Worm (Caenorhabditis elegans) whole organism, young adult: Measurements from ENCODE around the gene cdc-48.2.

Experiments used
- B0019.2 ChIP-seq: fragments of 200-800 bp; sonication (Bioruptor generic); conservative IDR thresholded peaks from 2 replicates; pipeline ENCODE4 v1.3.6; 2022; ENCODE audit warnings: missing genetic modification reagents, missing genetic modification characterization, missing compliant biosample characterization
- C06A6.2 ChIP-seq: fragments of 200-800 bp; sonication (Bioruptor generic); conservative IDR thresholded peaks from 2 replicates; pipeline ENCODE4 v1.3.6; 2022; ENCODE audit warnings: missing genetic modification characterization, missing compliant biosample characterization
- C17E4.6 ChIP-seq: fragments of 200-800 bp; sonication (Bioruptor generic); IDR thresholded peaks from 2 replicates; pipeline ENCODE4 v1.3.6; 2022; ENCODE audit warnings: missing genetic modification reagents, missing genetic modification characterization, missing compliant biosample characterization
- F10E7.11 ChIP-seq: sonication (generic microtip); optimal IDR thresholded peaks from 2 replicates; lab custom pipeline; 2017; ENCODE audit warnings: mild to moderate bottlenecking, missing genetic modification characterization, moderate library complexity, missing compliant biosample characterization
- F23B12.7 ChIP-seq: sonication (generic microtip); optimal IDR thresholded peaks from 2 replicates; lab custom pipeline; 2017; ENCODE audit warnings: missing genetic modification characterization, mild to moderate bottlenecking, missing compliant biosample characterization, antibody characterized with exemption, moderate library complexity; ENCODE audit not compliant: insufficient read depth
- F39B2.1 ChIP-seq: fragments of 200-800 bp; sonication (Bioruptor generic); IDR thresholded peaks from 2 replicates; pipeline ENCODE4 v1.3.6; 2022; ENCODE audit warnings: missing genetic modification reagents, missing genetic modification characterization, missing compliant biosample characterization
- F55B11.4 ChIP-seq: sonication (generic microtip); optimal IDR thresholded peaks from 2 replicates; lab custom pipeline; 2016; ENCODE audit warnings: missing compliant biosample characterization, missing genetic modification characterization, borderline replicate concordance; ENCODE audit not compliant: insufficient read depth
- F57A8.1 ChIP-seq: fragments of 200-800 bp; sonication (Bioruptor generic); optimal IDR thresholded peaks from 2 replicates; lab custom pipeline; 2018; ENCODE audit warnings: mild to moderate bottlenecking, missing genetic modification characterization, moderate library complexity, missing compliant biosample characterization
- T26A5.8 ChIP-seq: sonication (generic microtip); optimal IDR thresholded peaks from 2 replicates; lab custom pipeline; 2016; ENCODE audit warnings: missing genetic modification characterization, missing compliant biosample characterization
- Y53G8AR.9 ChIP-seq: fragments of 200-800 bp; sonication (Bioruptor generic); conservative IDR thresholded peaks from 2 replicates; pipeline ENCODE4 v1.3.6; 2022; ENCODE audit warnings: missing genetic modification reagents, missing genetic modification characterization, missing compliant biosample characterization
- Y79H2A.3 ChIP-seq: fragments of 200-800 bp; sonication (Bioruptor generic); conservative IDR thresholded peaks from 2 replicates; pipeline ENCODE4 v1.3.6; 2022; ENCODE audit warnings: missing genetic modification reagents, missing genetic modification characterization, missing compliant biosample characterization
- Y95B8A.8 ChIP-seq: fragments of 200-800 bp; sonication (Bioruptor generic); IDR thresholded peaks from 2 replicates; pipeline ENCODE4 v1.3.6; 2022; ENCODE audit warnings: missing genetic modification reagents, missing genetic modification characterization, missing compliant biosample characterization
- ama-1 ChIP-seq, 3 experiments: fragments of 150-350 bp in 1 of 3; sonication (generic microtip) in 2 of 3; optimal IDR thresholded peaks; 2 replicates each; lab custom pipeline; 2014 to 2018; ENCODE audit warnings: missing biosample characterization in 2 of 3, missing genetic modification characterization in 2 of 3, missing genetic modification reagents in 2 of 3
- aptf-2 ChIP-seq: fragments of 200-800 bp; sonication (Bioruptor generic); conservative IDR thresholded peaks from 2 replicates; pipeline ENCODE4 v1.3.6; 2022; ENCODE audit warnings: missing genetic modification reagents, missing genetic modification characterization, missing compliant biosample characterization
- bed-2 ChIP-seq: fragments of 200-800 bp; sonication (Bioruptor generic); IDR thresholded peaks from 2 replicates; pipeline ENCODE4 v1.3.6; 2022; ENCODE audit warnings: missing genetic modification reagents, missing genetic modification characterization, missing compliant biosample characterization
- ceh-27 ChIP-seq: fragments of 200-800 bp; sonication (Bioruptor generic); optimal IDR thresholded peaks from 2 replicates; lab custom pipeline; 2018; ENCODE audit warnings: mild to moderate bottlenecking, missing genetic modification characterization, moderate library complexity, missing compliant biosample characterization
- ceh-40 ChIP-seq: fragments of 200-800 bp; sonication (Bioruptor generic); IDR thresholded peaks from 2 replicates; pipeline ENCODE4 v1.3.6; 2022; ENCODE audit warnings: missing genetic modification characterization, missing compliant biosample characterization
- ceh-58 ChIP-seq: fragments of 200-800 bp; sonication (Bioruptor generic); IDR thresholded peaks from 2 replicates; pipeline ENCODE4 v1.3.6; 2022; ENCODE audit warnings: missing genetic modification characterization, missing compliant biosample characterization
- ceh-79 ChIP-seq: sonication (generic microtip); optimal IDR thresholded peaks from 2 replicates; lab custom pipeline; 2017; ENCODE audit warnings: mild to moderate bottlenecking, missing genetic modification characterization, missing compliant biosample characterization
- ceh-91 ChIP-seq: fragments of 200-800 bp; sonication (Bioruptor generic); IDR thresholded peaks from 2 replicates; pipeline ENCODE4 v1.3.6; 2022; ENCODE audit warnings: missing genetic modification reagents, missing genetic modification characterization, missing compliant biosample characterization
- chd-7 ChIP-seq: sonication (generic microtip); optimal IDR thresholded peaks from 2 replicates; lab custom pipeline; 2016; ENCODE audit warnings: mild to moderate bottlenecking, missing genetic modification characterization, moderate library complexity, missing compliant biosample characterization
- dpff-1 ChIP-seq: sonication (generic microtip); optimal IDR thresholded peaks from 2 replicates; lab custom pipeline; 2017; ENCODE audit warnings: mild to moderate bottlenecking, missing genetic modification characterization, missing compliant biosample characterization
- dpl-1 ChIP-seq: fragments of 150-350 bp; optimal IDR thresholded peaks from 2 replicates; lab custom pipeline; 2014; ENCODE audit warnings: missing biosample characterization, missing genetic modification reagents, missing genetic modification characterization
- ekl-4 ChIP-seq: fragments of 200-800 bp; sonication (Bioruptor generic); IDR thresholded peaks from 2 replicates; pipeline ENCODE4 v1.3.6; 2022; ENCODE audit warnings: missing genetic modification reagents, missing genetic modification characterization, missing compliant biosample characterization
- ets-4 ChIP-seq: fragments of 200-800 bp; sonication (Bioruptor generic); optimal IDR thresholded peaks from 2 replicates; lab custom pipeline; 2018; ENCODE audit warnings: mild to moderate bottlenecking, missing genetic modification characterization, missing compliant biosample characterization
- fkh-3 ChIP-seq: sonication (generic microtip); optimal IDR thresholded peaks from 2 replicates; lab custom pipeline; 2016; ENCODE audit warnings: mild to moderate bottlenecking, missing genetic modification characterization, missing compliant biosample characterization
- hmg-1.2 ChIP-seq: fragments of 200-800 bp; sonication (Bioruptor generic); IDR thresholded peaks from 2 replicates; pipeline ENCODE4 v1.3.6; 2022; ENCODE audit warnings: missing genetic modification reagents, missing genetic modification characterization, missing compliant biosample characterization
- hrde-1 ChIP-seq: sonication (generic microtip); optimal IDR thresholded peaks from 2 replicates; lab custom pipeline; 2016; ENCODE audit warnings: missing genetic modification characterization, mild to moderate bottlenecking, missing compliant biosample characterization, moderate library complexity, missing genotype, missing genetic modification reagents, borderline replicate concordance
- let-526 ChIP-seq: fragments of 200-800 bp; sonication (Bioruptor generic); IDR thresholded peaks from 2 replicates; pipeline ENCODE4 v1.3.6; 2022; ENCODE audit warnings: missing genetic modification reagents, missing genetic modification characterization, missing compliant biosample characterization
- let-607 ChIP-seq, 2 experiments: fragments of 200-800 bp in 1 of 2; sonication (Bioruptor generic) in 1 of 2; sonication (generic microtip) in 1 of 2; optimal IDR thresholded peaks; 2 replicates each; lab custom pipeline; 2016 to 2018; ENCODE audit warnings: mild to moderate bottlenecking in 2 of 2, missing compliant biosample characterization in 2 of 2, missing genetic modification characterization in 2 of 2, moderate library complexity in 2 of 2, missing genotype in 1 of 2
- lir-1 ChIP-seq: fragments of 200-800 bp; sonication (Bioruptor generic); conservative IDR thresholded peaks from 2 replicates; pipeline ENCODE4 v1.3.6; 2022; ENCODE audit warnings: missing genetic modification reagents, missing genetic modification characterization, missing compliant biosample characterization
- madf-10 ChIP-seq: sonication (generic microtip); optimal IDR thresholded peaks from 2 replicates; lab custom pipeline; 2016; ENCODE audit warnings: mild to moderate bottlenecking, missing genetic modification characterization, missing compliant biosample characterization
- madf-6 ChIP-seq: fragments of 200-800 bp; sonication (Bioruptor generic); IDR thresholded peaks from 2 replicates; pipeline ENCODE4 v1.3.6; 2022; ENCODE audit warnings: missing genetic modification reagents, missing genetic modification characterization, missing compliant biosample characterization
- nhr-120 ChIP-seq: fragments of 200-800 bp; sonication (Bioruptor generic); IDR thresholded peaks from 2 replicates; pipeline ENCODE4 v1.3.6; 2022; ENCODE audit warnings: missing genetic modification characterization, missing compliant biosample characterization
- nhr-80 ChIP-seq: sonication (generic microtip); optimal IDR thresholded peaks from 2 replicates; lab custom pipeline; 2016; ENCODE audit warnings: missing genetic modification characterization, missing compliant biosample characterization
- nhr-90 ChIP-seq: sonication (generic microtip); optimal IDR thresholded peaks from 2 replicates; lab custom pipeline; 2016; ENCODE audit warnings: missing genotype, mild to moderate bottlenecking, missing genetic modification characterization, missing compliant biosample characterization
- snpc-3.4 ChIP-seq: sonication (generic microtip); optimal IDR thresholded peaks from 2 replicates; lab custom pipeline; 2017; ENCODE audit warnings: missing genetic modification characterization, mild to moderate bottlenecking, missing compliant biosample characterization, antibody characterized with exemption, moderate library complexity, missing genotype, missing genetic modification reagents
- somi-1 ChIP-seq: fragments of 200-800 bp; sonication (Bioruptor generic); optimal IDR thresholded peaks from 2 replicates; lab custom pipeline; 2018; ENCODE audit warnings: mild to moderate bottlenecking, missing genetic modification characterization, missing compliant biosample characterization
- tbp1 ChIP-seq: fragments of 200-800 bp; sonication (Bioruptor generic); optimal IDR thresholded peaks from 2 replicates; lab custom pipeline; 2018; ENCODE audit warnings: mild to moderate bottlenecking, missing genetic modification characterization, missing compliant biosample characterization
- unc-130 ChIP-seq: sonication (generic microtip); optimal IDR thresholded peaks from 2 replicates; lab custom pipeline; 2016; ENCODE audit warnings: missing genetic modification reagents, missing genetic modification characterization, missing compliant biosample characterization
- unc-62 ChIP-seq: fragments of 150-350 bp; optimal IDR thresholded peaks from 2 replicates; lab custom pipeline; 2014; ENCODE audit warnings: missing biosample characterization, missing genetic modification reagents, missing genetic modification characterization
- zfh-2 ChIP-seq: fragments of 200-800 bp; sonication (Bioruptor generic); conservative IDR thresholded peaks from 2 replicates; pipeline ENCODE4 v1.3.6; 2022; ENCODE audit warnings: missing genetic modification reagents, missing genetic modification characterization, missing compliant biosample characterization
- zim-3 ChIP-seq: sonication (generic microtip); optimal IDR thresholded peaks from 2 replicates; lab custom pipeline; 2017; ENCODE audit warnings: mild to moderate bottlenecking, missing genetic modification characterization, moderate library complexity, missing compliant biosample characterization
- ztf-25 ChIP-seq: fragments of 200-800 bp; sonication (Bioruptor generic); IDR thresholded peaks from 2 replicates; pipeline ENCODE4 v1.3.6; 2022; ENCODE audit warnings: missing genetic modification reagents, missing genetic modification characterization, missing compliant biosample characterization
- ztf-28 ChIP-seq: fragments of 200-800 bp; sonication (Bioruptor generic); IDR thresholded peaks from 2 replicates; pipeline ENCODE4 v1.3.6; 2022; ENCODE audit warnings: missing genetic modification reagents, missing genetic modification characterization, missing compliant biosample characterization
- ztf-3 ChIP-seq: fragments of 200-800 bp; sonication (Bioruptor generic); optimal IDR thresholded peaks from 2 replicates; lab custom pipeline; 2018; ENCODE audit warnings: mild to moderate bottlenecking, missing genetic modification characterization, missing compliant biosample characterization

The cdc-48.2 gene

DNA sequence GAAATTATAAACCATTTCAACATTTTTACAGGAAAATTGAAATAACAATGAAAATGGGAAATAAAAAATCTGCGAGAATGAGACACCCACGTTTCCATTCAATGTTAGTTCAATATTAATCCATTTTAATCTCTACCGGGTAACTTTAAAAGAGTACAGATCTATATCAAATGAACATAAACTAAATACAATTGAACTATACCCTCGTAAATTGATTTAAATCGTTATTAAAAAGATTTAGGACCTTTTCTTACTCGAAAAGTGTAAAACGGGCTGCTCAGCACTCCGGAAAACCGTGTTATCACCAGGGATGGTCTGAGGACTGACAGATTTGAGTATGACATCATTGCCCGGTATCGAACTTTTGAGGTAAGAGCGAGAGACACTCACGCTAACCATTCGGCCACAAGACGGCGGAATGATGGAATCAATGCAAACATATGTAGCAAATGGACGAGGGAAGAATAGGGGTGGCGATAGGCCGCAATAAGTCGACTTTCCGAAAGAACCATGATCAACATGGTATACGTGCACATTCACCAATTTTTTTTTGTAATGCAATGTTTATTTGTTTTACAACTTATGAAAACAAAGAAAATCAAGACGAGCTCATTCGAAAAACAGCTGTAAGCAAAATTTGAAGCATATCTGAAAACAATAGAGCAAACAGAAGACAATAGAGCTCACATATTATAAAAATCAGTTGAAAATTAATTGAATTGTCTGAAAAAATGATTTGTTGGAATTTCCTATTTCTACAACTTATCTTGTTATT, 31.2 kb upstream of the cdc-48.2 start, which contains the start of the genes chst-1 and C41C4.9 (continued):
- TF ChIP-seq Y53G8AR.9: 0 out of 2 replicates have a peak, but pooled peaks have one; percentile 32
- TF ChIP-seq ets-4 (GFP tag; lab: Kevin White, UChicago): peak; percentile 91
- TF ChIP-seq aptf-2 (GFP tag; lab: Robert Waterston, UW): no peak
- TF ChIP-seq F39B2.1: peak; percentile 58; the same call in 1 of the 2 replicates
- peak; percentile 95 for TF ChIP-seq zim-3 (tag; lab: Kevin White, UChicago)
- TF ChIP-seq dpff-1 (tag; lab: Kevin White, UChicago): peak; percentile 83
- no peak for TF ChIP-seq ama-1 (optimal IDR thresholded peaks at IDR 0.05; lab: Kevin White, UChicago)
- peak in 1 of 2 experiments; percentile 86 for TF ChIP-seq ama-1 (GFP tag; optimal IDR thresholded peaks at IDR 0.05; lab: Kevin White, UChicago)
- TF ChIP-seq ztf-25 (GFP tag; lab: Robert Waterston, UW): peak; percentile 96
- TF ChIP-seq madf-6 (GFP tag; lab: Robert Waterston, UW): no peak
- TF ChIP-seq C06A6.2 (GFP tag; lab: Robert Waterston, UW): peak; percentile 53; the same call in 1 of the 2 replicates
- TF ChIP-seq ceh-40 (GFP tag; lab: Robert Waterston, UW): peak; percentile 92
- peak; percentile 80 for TF ChIP-seq hrde-1 (tag; lab: Kevin White, UChicago)
- TF ChIP-seq unc-130: peak; percentile 66
- TF ChIP-seq snpc-3.4 (tag; lab: Kevin White, UChicago): peak; percentile 76
- peak; percentile 91 for TF ChIP-seq ekl-4 (GFP tag; lab: Robert Waterston, UW)
- TF ChIP-seq ceh-58 (GFP tag; lab: Robert Waterston, UW): no peak
- no peak for TF ChIP-seq bed-2 (GFP tag; lab: Robert Waterston, UW)
- peak; percentile 36 for TF ChIP-seq ztf-3 (GFP tag; lab: Kevin White, UChicago)
- TF ChIP-seq zfh-2 (GFP tag; lab: Robert Waterston, UW): no peak
- peak; percentile 88 for TF ChIP-seq F10E7.11 (tag; lab: Kevin White, UChicago)
- peak; percentile 88 for TF ChIP-seq ceh-27 (GFP tag; lab: Kevin White, UChicago)
- TF ChIP-seq nhr-90 (tag; lab: Kevin White, UChicago): peak; percentile 96
- no peak for TF ChIP-seq nhr-120 (GFP tag; lab: Robert Waterston, UW)
- no peak for TF ChIP-seq B0019.2 (GFP tag; lab: Robert Waterston, UW)
- TF ChIP-seq T26A5.8 (tag; lab: Kevin White, UChicago): peak; percentile 96
- TF ChIP-seq somi-1: peak; percentile 70
- TF ChIP-seq let-607 (tag; optimal IDR thresholded peaks at IDR 0.05; lab: Kevin White, UChicago): peak; percentile 52 to 68
- TF ChIP-seq ztf-28 (GFP tag; lab: Robert Waterston, UW): no peak
- no peak for TF ChIP-seq ceh-91 (GFP tag; lab: Robert Waterston, UW)
- TF ChIP-seq chd-7 (tag; lab: Kevin White, UChicago): peak; percentile 88
- peak; percentile 84 for TF ChIP-seq fkh-3 (tag; lab: Kevin White, UChicago)
- no peak for TF ChIP-seq dpl-1 (GFP tag; lab: Kevin White, UChicago)
- TF ChIP-seq C17E4.6 (GFP tag; lab: Robert Waterston, UW): no peak; the same call in 1 of the 2 replicates
- peak; percentile 92 for TF ChIP-seq ceh-79
- no peak for TF ChIP-seq Y95B8A.8 (GFP tag; lab: Robert Waterston, UW)
- peak; percentile 69 for TF ChIP-seq hmg-1.2
- no peak; the same call in 1 of the 2 replicates for TF ChIP-seq let-526
- TF ChIP-seq nhr-80 (tag; lab: Kevin White, UChicago): peak; percentile 75
- peak; percentile 96 for TF ChIP-seq tbp1 (GFP tag; lab: Kevin White, UChicago)
- TF ChIP-seq madf-10 (tag; lab: Kevin White, UChicago): peak; percentile 75
- peak; percentile 68; the same call in 1 of the 2 replicates for TF ChIP-seq Y79H2A.3
- TF ChIP-seq unc-62: no peak
- no peak; the same call in 1 of the 2 replicates for TF ChIP-seq lir-1 (GFP tag; lab: Robert Waterston, UW)
- peak; percentile 35 for TF ChIP-seq F55B11.4 (tag; lab: Kevin White, UChicago)
- peak; percentile 93 for TF ChIP-seq F57A8.1 (GFP tag; lab: Kevin White, UChicago)
- TF ChIP-seq F23B12.7: peak; percentile 81
